Worm (Caenorhabditis elegans): ENCODE measurements around the gene gsr-1.

DNA sequence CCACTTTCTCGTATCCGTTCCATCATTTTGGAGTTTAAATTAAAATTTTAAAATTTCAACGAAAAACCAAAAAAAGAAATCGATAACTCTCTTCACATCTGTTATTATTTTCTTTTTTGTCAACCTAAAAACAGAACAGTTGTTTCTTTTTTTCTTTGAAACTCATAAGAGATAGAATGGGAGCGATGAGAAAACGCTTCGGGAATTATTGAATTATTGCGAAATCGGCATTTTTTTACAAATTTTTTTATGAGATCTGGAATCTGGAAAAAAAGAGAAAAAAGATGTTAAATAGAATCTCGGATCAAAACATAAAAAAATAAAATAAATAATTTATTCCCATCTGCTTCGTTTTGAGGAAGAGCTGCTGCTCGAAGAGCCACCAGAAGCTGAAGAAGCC lies 6.8 kb downstream of the gsr-1 start, which contains the start of gene C46F11.5:
- TF ChIP-seq C38D4.7 (GFP tag; optimal IDR thresholded peaks at IDR 0.05) (no peak), ceh-31 (tag; optimal IDR thresholded peaks at IDR 0.05) (no peak), F13H6.1 (tag; optimal IDR thresholded peaks at IDR 0.05) (no peak), ama-1 (optimal IDR thresholded peaks at IDR 0.05) (no peak), elt-4 (tag; optimal IDR thresholded peaks at IDR 0.05) (no peak), ceh-2 (tag; optimal IDR thresholded peaks at IDR 0.05) (no peak), ets-4 (tag; optimal IDR thresholded peaks at IDR 0.05) (no peak), ceh-19 (GFP tag; optimal IDR thresholded peaks at IDR 0.05) (no peak), rnt-1 (tag; optimal IDR thresholded peaks at IDR 0.05) (no peak), dmd-4 (tag; optimal IDR thresholded peaks at IDR 0.05; ENCODE audit: borderline replicate concordance) (no peak), ahr-1 (tag; optimal IDR thresholded peaks at IDR 0.05) (no peak), elt-2 (tag; optimal IDR thresholded peaks at IDR 0.05) (no peak)
